Worm (Caenorhabditis elegans) whole organism, young adult: ENCODE measurements around the gene snt-7.
A peak's percentile ranks its signal among the peaks of the same experiment; 100 is the strongest.

ENCODE experiments used
- F23B12.7 ChIP-seq: sonication (generic microtip); optimal IDR thresholded peaks from 2 replicates; lab custom pipeline; 2017; ENCODE audit warnings: missing genetic modification characterization, mild to moderate bottlenecking, missing compliant biosample characterization, antibody characterized with exemption, moderate library complexity; ENCODE audit not compliant: insufficient read depth
- F57A8.1 ChIP-seq: fragments of 200-800 bp; sonication (Bioruptor generic); optimal IDR thresholded peaks from 2 replicates; lab custom pipeline; 2018; ENCODE audit warnings: mild to moderate bottlenecking, missing genetic modification characterization, moderate library complexity, missing compliant biosample characterization
- K11D2.4 ChIP-seq: fragments of 200-800 bp; sonication (Bioruptor generic); IDR thresholded peaks from 2 replicates; pipeline ENCODE4 v1.3.6; 2022; ENCODE audit warnings: missing genetic modification reagents, missing genetic modification characterization, missing compliant biosample characterization
- Y53F4B.3 ChIP-seq: fragments of 200-800 bp; sonication (Bioruptor generic); IDR thresholded peaks from 2 replicates; pipeline ENCODE4 v1.3.6; 2022; ENCODE audit warnings: missing genetic modification reagents, missing genetic modification characterization, missing compliant biosample characterization
- Y67H2A.10 ChIP-seq: fragments of 200-800 bp; sonication (Bioruptor generic); conservative IDR thresholded peaks from 2 replicates; pipeline ENCODE4 v1.3.6; 2022; ENCODE audit warnings: missing genetic modification reagents, missing genetic modification characterization, missing compliant biosample characterization
- akir-1 ChIP-seq: fragments of 200-800 bp; sonication (Bioruptor generic); optimal IDR thresholded peaks from 2 replicates; lab custom pipeline; 2018; ENCODE audit warnings: mild to moderate bottlenecking, missing genetic modification characterization, moderate library complexity, missing compliant biosample characterization
- aptf-3 ChIP-seq: fragments of 200-800 bp; sonication (Bioruptor generic); IDR thresholded peaks from 2 replicates; pipeline ENCODE4 v1.3.6; 2022; ENCODE audit warnings: missing genetic modification characterization, missing compliant biosample characterization
- cebp-2 ChIP-seq: fragments of 200-800 bp; sonication (Bioruptor generic); IDR thresholded peaks from 2 replicates; pipeline ENCODE4 v1.3.6; 2022; ENCODE audit warnings: missing genetic modification characterization, missing compliant biosample characterization
- ceh-100 ChIP-seq: fragments of 200-800 bp; sonication (Bioruptor generic); IDR thresholded peaks from 2 replicates; pipeline ENCODE4 v1.3.6; 2022; ENCODE audit warnings: missing genetic modification reagents, missing genetic modification characterization, missing compliant biosample characterization
- ceh-79 ChIP-seq: sonication (generic microtip); optimal IDR thresholded peaks from 2 replicates; lab custom pipeline; 2017; ENCODE audit warnings: mild to moderate bottlenecking, missing genetic modification characterization, missing compliant biosample characterization
- chd-7 ChIP-seq: sonication (generic microtip); optimal IDR thresholded peaks from 2 replicates; lab custom pipeline; 2016; ENCODE audit warnings: mild to moderate bottlenecking, missing genetic modification characterization, moderate library complexity, missing compliant biosample characterization
- die-1 ChIP-seq: sonication (generic microtip); optimal IDR thresholded peaks from 2 replicates; lab custom pipeline; 2016; ENCODE audit warnings: missing genotype, mild to moderate bottlenecking, missing genetic modification characterization, missing compliant biosample characterization
- dox-1 ChIP-seq: fragments of 200-800 bp; sonication (Bioruptor generic); IDR thresholded peaks from 2 replicates; pipeline ENCODE4 v1.3.6; 2022; ENCODE audit warnings: missing genetic modification reagents, missing genetic modification characterization, missing compliant biosample characterization
- efl-1 ChIP-seq: fragments of 150-350 bp; optimal IDR thresholded peaks from 2 replicates; lab custom pipeline; 2014; ENCODE audit warnings: missing biosample characterization, missing genetic modification reagents, missing genetic modification characterization
- egrh-3 ChIP-seq: fragments of 200-800 bp; sonication (Bioruptor generic); IDR thresholded peaks from 2 replicates; pipeline ENCODE4 v1.3.6; 2022; ENCODE audit warnings: missing genetic modification reagents, missing genetic modification characterization, missing compliant biosample characterization
- fkh-3 ChIP-seq: sonication (generic microtip); optimal IDR thresholded peaks from 2 replicates; lab custom pipeline; 2016; ENCODE audit warnings: mild to moderate bottlenecking, missing genetic modification characterization, missing compliant biosample characterization
- hlh-12 ChIP-seq: sonication (generic microtip); optimal IDR thresholded peaks from 2 replicates; lab custom pipeline; 2016; ENCODE audit warnings: missing genetic modification characterization, missing compliant biosample characterization
- hsf-1 ChIP-seq: fragments of 200-800 bp; sonication (Bioruptor generic); IDR thresholded peaks from 2 replicates; pipeline ENCODE4 v1.3.6; 2022; ENCODE audit warnings: missing genetic modification reagents, missing genetic modification characterization, missing compliant biosample characterization
- let-607 ChIP-seq, 2 experiments: fragments of 200-800 bp in 1 of 2; sonication (Bioruptor generic) in 1 of 2; sonication (generic microtip) in 1 of 2; optimal IDR thresholded peaks; 2 replicates each; lab custom pipeline; 2016 to 2018; ENCODE audit warnings: mild to moderate bottlenecking in 2 of 2, missing compliant biosample characterization in 2 of 2, missing genetic modification characterization in 2 of 2, moderate library complexity in 2 of 2, missing genotype in 1 of 2
- lin-54 ChIP-seq: fragments of 200-800 bp; sonication (Bioruptor generic); optimal IDR thresholded peaks from 2 replicates; lab custom pipeline; 2018; ENCODE audit warnings: mild to moderate bottlenecking, missing genetic modification characterization, missing compliant biosample characterization
- lsl-1 ChIP-seq: fragments of 200-800 bp; sonication (Bioruptor generic); optimal IDR thresholded peaks from 2 replicates; lab custom pipeline; 2018; ENCODE audit warnings: mild to moderate bottlenecking, missing genetic modification characterization, moderate library complexity, missing compliant biosample characterization
- nfya-2 ChIP-seq: fragments of 200-800 bp; sonication (Bioruptor generic); IDR thresholded peaks from 2 replicates; pipeline ENCODE4 v1.3.6; 2022; ENCODE audit warnings: missing genetic modification reagents, missing genetic modification characterization, missing compliant biosample characterization
- nfyb-1 ChIP-seq: fragments of 200-800 bp; sonication (Bioruptor generic); IDR thresholded peaks from 2 replicates; pipeline ENCODE4 v1.3.6; 2022; ENCODE audit warnings: missing genetic modification reagents, missing genetic modification characterization, missing compliant biosample characterization
- nhr-179 ChIP-seq: sonication (generic microtip); optimal IDR thresholded peaks from 2 replicates; lab custom pipeline; 2016; ENCODE audit warnings: mild to moderate bottlenecking, missing genetic modification characterization, missing compliant biosample characterization
- nhr-80 ChIP-seq: sonication (generic microtip); optimal IDR thresholded peaks from 2 replicates; lab custom pipeline; 2016; ENCODE audit warnings: missing genetic modification characterization, missing compliant biosample characterization
- nhr-90 ChIP-seq: sonication (generic microtip); optimal IDR thresholded peaks from 2 replicates; lab custom pipeline; 2016; ENCODE audit warnings: missing genotype, mild to moderate bottlenecking, missing genetic modification characterization, missing compliant biosample characterization
- sdz-38 ChIP-seq: sonication (generic microtip); optimal IDR thresholded peaks from 2 replicates; lab custom pipeline; 2016; ENCODE audit warnings: missing genotype, missing genetic modification characterization, missing compliant biosample characterization
- unc-130 ChIP-seq: sonication (generic microtip); optimal IDR thresholded peaks from 2 replicates; lab custom pipeline; 2016; ENCODE audit warnings: missing genetic modification reagents, missing genetic modification characterization, missing compliant biosample characterization
- zim-3 ChIP-seq: sonication (generic microtip); optimal IDR thresholded peaks from 2 replicates; lab custom pipeline; 2017; ENCODE audit warnings: mild to moderate bottlenecking, missing genetic modification characterization, moderate library complexity, missing compliant biosample characterization
- ztf-25 ChIP-seq: fragments of 200-800 bp; sonication (Bioruptor generic); IDR thresholded peaks from 2 replicates; pipeline ENCODE4 v1.3.6; 2022; ENCODE audit warnings: missing genetic modification reagents, missing genetic modification characterization, missing compliant biosample characterization
- ztf-6 ChIP-seq: fragments of 200-800 bp; sonication (Bioruptor generic); IDR thresholded peaks from 2 replicates; pipeline ENCODE4 v1.3.6; 2022; ENCODE audit warnings: missing genetic modification reagents, missing genetic modification characterization, missing compliant biosample characterization

The snt-7 gene

DNA sequence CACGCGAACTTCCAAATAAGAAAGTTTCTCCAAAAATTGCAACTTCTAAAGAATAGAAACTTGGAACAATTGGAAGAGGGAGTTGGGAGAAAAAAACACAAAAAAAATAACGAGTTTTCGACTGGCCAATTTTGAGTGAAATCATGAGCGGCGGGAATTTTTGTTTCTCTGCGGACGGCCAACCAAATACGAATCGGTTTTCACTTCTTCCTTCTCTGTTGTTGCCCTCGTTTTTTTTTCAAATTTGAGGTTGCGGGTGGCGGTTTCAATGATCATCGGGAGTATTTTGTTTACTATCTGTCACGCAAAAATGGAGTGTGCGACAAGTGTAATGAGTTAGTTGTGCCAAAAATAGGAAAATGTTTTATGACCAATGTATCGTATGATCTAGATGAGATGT, 34.7 kb upstream of the snt-7 start:
- TF ChIP-seq egrh-3 (no peak), nhr-90 (no peak), let-607 (tag; optimal IDR thresholded peaks at IDR 0.05; lab: Kevin White, UChicago) (no peak), lin-54 (GFP tag; lab: Kevin White, UChicago) (no peak), dox-1 (GFP tag; lab: Robert Waterston, UW) (no peak), akir-1 (GFP tag; lab: Kevin White, UChicago) (no peak), nfyb-1 (GFP tag; lab: Robert Waterston, UW) (no peak)

DNA sequence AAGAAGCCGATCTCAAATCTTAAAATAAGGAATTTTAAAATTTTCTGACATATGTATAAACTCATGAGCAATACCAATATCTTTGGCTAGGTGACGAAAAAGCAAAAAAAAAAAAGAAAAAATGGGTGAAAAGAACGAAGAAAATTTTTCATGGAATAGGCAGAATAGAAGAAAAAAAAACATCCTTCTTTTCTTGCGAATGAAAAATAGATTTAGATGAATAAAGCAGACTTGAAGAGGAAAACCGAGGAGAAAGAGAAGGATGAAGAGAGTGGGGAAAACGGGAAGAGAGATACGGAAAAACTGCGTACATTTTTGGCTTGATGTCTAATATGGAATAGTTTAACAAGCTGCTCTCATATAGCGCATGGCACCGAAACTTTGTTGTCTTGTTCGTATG, 32.8 kb upstream of the snt-7 start:
- TF ChIP-seq efl-1 (GFP tag; lab: Kevin White, UChicago), result no peak
- TF ChIP-seq K11D2.4 (GFP tag; lab: Robert Waterston, UW), result no peak
- no peak for TF ChIP-seq hlh-12 (tag; lab: Kevin White, UChicago)
- TF ChIP-seq ztf-6 (GFP tag; lab: Robert Waterston, UW), result no peak
- no peak for TF ChIP-seq ceh-100 (GFP tag; lab: Robert Waterston, UW)

DNA sequence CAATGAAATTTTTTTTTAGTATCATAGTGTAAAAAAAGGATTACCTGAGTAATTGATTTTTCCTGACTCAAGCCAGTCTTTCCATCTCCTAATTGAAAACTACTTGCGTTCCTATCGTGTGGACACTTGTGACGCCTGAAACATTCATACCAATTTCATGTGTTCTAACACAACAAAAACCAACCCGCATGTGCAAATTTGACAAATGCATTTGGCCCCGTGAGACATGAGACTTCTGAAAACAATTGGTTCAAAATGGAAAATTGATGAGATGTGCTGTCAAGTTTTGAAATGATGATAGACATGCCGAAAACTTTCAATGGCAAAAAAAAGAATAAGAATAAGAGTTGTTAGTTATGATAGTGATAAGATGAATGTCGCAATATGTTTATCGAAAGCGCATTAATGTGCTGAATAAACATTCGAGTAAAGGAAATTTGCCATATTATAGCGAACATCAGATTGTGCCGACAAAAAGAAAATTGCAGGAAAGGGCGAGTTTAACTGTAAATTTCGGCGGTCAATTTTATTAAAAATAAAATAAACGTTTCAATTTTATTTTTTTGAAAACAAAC, 31.5 kb upstream of the snt-7 start, which contains the start of gene H03A11.2:
H03A11.2 (minus strand) TSS at position 252 of the 575 bp plus-strand sequence.
- TF ChIP-seq unc-130 (GFP tag; lab: Kevin White, UChicago) (no peak), nhr-80 (tag; lab: Kevin White, UChicago) (peak; percentile 64)

DNA sequence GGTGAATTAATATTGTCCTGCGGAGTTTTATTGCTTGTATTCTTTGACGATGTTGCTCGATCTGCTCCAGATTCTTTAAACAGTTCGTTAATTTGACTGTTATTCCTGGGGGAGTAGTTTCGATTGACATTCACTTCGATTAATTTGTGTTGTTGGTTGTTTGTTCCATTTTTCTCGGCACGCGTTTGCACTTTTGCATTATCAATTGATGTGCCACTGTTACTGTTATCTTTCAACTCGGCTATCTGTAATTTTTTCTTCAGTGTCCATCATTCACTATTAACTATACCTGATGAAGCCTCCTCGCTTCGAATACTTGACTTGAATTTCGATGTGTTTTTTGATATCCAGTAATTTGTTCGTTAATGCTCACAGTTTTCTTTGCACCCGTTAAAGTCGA, 30.2 kb upstream of the snt-7 start:
- TF ChIP-seq nhr-80 (tag; lab: Kevin White, UChicago) (peak; percentile 68), Y53F4B.3 (GFP tag; lab: Robert Waterston, UW) (no peak)

DNA sequence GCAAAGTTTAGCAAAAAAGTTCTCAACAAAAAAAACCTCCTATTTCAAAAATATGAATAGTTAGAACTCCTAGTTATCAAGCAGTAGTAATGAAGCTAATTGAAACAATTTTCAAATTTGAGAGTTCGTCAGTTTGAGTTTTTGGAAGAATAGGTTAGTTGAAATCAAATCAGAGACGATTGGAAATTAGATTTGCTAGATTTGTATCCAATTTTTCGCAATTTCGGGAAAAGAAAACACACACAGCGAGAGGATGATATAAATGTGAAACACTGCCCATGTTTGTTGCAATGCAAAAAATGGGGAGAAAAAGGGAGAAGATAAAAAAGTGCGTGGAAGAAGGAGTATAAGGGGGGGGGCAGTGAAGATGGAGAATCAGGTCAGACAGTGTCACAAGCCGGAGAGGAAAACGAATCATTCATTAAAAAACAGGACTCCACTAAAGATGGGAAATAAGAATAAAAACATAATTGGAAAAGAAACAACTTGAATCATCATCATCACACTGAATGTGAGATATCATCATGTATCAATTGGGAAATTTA, 26.3 kb upstream of the snt-7 start:
- TF ChIP-seq hsf-1 (GFP tag; lab: Robert Waterston, UW), result no peak
- no peak for TF ChIP-seq nfyb-1 (GFP tag; lab: Robert Waterston, UW)
- TF ChIP-seq zim-3 (tag; lab: Kevin White, UChicago), result no peak
- TF ChIP-seq nhr-80 (tag; lab: Kevin White, UChicago), result no peak
- TF ChIP-seq die-1 (tag; lab: Kevin White, UChicago), result no peak
- no peak for TF ChIP-seq Y67H2A.10 (GFP tag; lab: Robert Waterston, UW)
- TF ChIP-seq chd-7 (tag; lab: Kevin White, UChicago), result no peak
- no peak for TF ChIP-seq nfya-2
- no peak for TF ChIP-seq aptf-3
- no peak for TF ChIP-seq ceh-79 (tag; lab: Kevin White, UChicago)
- TF ChIP-seq nhr-179, result no peak
- no peak for TF ChIP-seq F57A8.1
- no peak for TF ChIP-seq Y53F4B.3 (GFP tag; lab: Robert Waterston, UW)

DNA sequence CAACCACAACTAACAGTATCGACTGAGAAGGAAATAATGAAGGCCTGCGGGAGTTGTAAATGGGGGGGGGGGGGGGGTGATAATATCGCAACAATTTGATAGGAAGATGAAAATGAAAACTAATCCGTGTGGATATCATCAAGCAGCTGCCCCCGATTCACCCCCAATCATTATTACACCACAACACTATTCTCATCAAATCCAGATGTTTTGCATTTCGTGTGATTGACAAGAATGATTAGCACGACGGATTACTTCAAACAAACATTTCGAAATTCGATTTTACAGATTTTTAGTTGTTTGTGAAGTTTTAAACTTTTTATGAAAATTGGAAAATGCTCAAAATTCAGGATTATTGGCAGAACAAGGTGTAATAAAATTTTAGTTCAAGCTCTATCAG, 25.2 kb upstream of the snt-7 start:
- TF ChIP-seq fkh-3 (tag; lab: Kevin White, UChicago) (no peak), nfya-2 (no peak), dox-1 (GFP tag; lab: Robert Waterston, UW) (no peak), F57A8.1 (no peak), sdz-38 (tag; lab: Kevin White, UChicago) (no peak), ztf-25 (GFP tag; lab: Robert Waterston, UW) (no peak), lsl-1 (GFP tag; lab: Kevin White, UChicago) (no peak), K11D2.4 (GFP tag; lab: Robert Waterston, UW) (no peak), cebp-2 (GFP tag; lab: Robert Waterston, UW) (no peak), F23B12.7 (no peak)
